Fruit fly (Drosophila melanogaster): ENCODE measurements around the gene CG7564.

- TF ChIP-seq fd96Ca (GFP tag; IDR thresholded peaks at IDR 0.05) (no peak), EcR (GFP tag; optimal IDR thresholded peaks at IDR 0.05) (no peak)
Measured at dm6 chr3L:17493256-17493655, 20.8 kb upstream of the CG7564 start.
